Worm (Caenorhabditis elegans): ENCODE measurements around the gene btb-4.

The btb-4 gene

ce11 chrII:2042447-2042846 lies 10.3 kb downstream of the btb-4 start, which contains the start of gene bath-20:
TSS of gene bath-20 (minus strand) at chrII:2042547.
- TF ChIP-seq Y48G9A.11 (GFP tag; IDR thresholded peaks at IDR 0.05) (no peak), madf-9 (GFP tag; conservative IDR thresholded peaks at IDR 0.05) (no peak), nhr-42 (GFP tag; IDR thresholded peaks at IDR 0.05) (no peak), gei-8 (GFP tag; optimal IDR thresholded peaks at IDR 0.05) (no peak), ztf-11 (tag; optimal IDR thresholded peaks at IDR 0.05) (no peak), rbr-2 (tag; optimal IDR thresholded peaks at IDR 0.05) (no peak), tag-97 (GFP tag; IDR thresholded peaks at IDR 0.05) (no peak), hlh-11 (tag; optimal IDR thresholded peaks at IDR 0.05) (no peak), nhr-25 (tag; optimal IDR thresholded peaks at IDR 0.05; ENCODE audit: borderline replicate concordance, insufficient read depth) (no peak), mdt-29 (GFP tag; IDR thresholded peaks at IDR 0.05) (no peak), F37D6.2 (tag; optimal IDR thresholded peaks at IDR 0.05) (no peak), ceh-44 (GFP tag; IDR thresholded peaks at IDR 0.05) (no peak), lin-38 (GFP tag; IDR thresholded peaks at IDR 0.05) (no peak), ztf-7 (tag; optimal IDR thresholded peaks at IDR 0.05) (no peak), daf-12 (tag; optimal IDR thresholded peaks at IDR 0.05) (no peak)

ce11 chrII:2045505-2045904 lies 13.4 kb downstream of the btb-4 start, which contains the start of gene bath-24:
TSS of gene bath-24 (minus strand) at chrII:2045605.
- TF ChIP-seq ceh-82 (tag; optimal IDR thresholded peaks at IDR 0.05) (no peak), ZK546.5 (tag; optimal IDR thresholded peaks at IDR 0.05) (no peak), mdt-29 (GFP tag; IDR thresholded peaks at IDR 0.05) (no peak), ces-1 (GFP tag; optimal IDR thresholded peaks at IDR 0.05) (no peak), F49E8.2 (tag; optimal IDR thresholded peaks at IDR 0.05; ENCODE audit: borderline replicate concordance) (no peak), lin-1 (GFP tag; IDR thresholded peaks at IDR 0.05) (no peak), mep-1 (tag; optimal IDR thresholded peaks at IDR 0.05) (no peak), Y105C5A.15 (GFP tag; IDR thresholded peaks at IDR 0.05) (no peak), sdz-12 (GFP tag; optimal IDR thresholded peaks at IDR 0.05) (no peak), nhr-25 (tag; optimal IDR thresholded peaks at IDR 0.05; ENCODE audit: borderline replicate concordance, insufficient read depth) (no peak), F10B5.3 (tag; optimal IDR thresholded peaks at IDR 0.05) (no peak), rbr-2 (tag; optimal IDR thresholded peaks at IDR 0.05) (no peak), madf-9 (GFP tag; conservative IDR thresholded peaks at IDR 0.05) (no peak), nhr-77 (tag; optimal IDR thresholded peaks at IDR 0.05) (no peak), ztf-11 (tag; optimal IDR thresholded peaks at IDR 0.05) (no peak), fkh-10 (GFP tag; optimal IDR thresholded peaks at IDR 0.05) (no peak), nhr-237 (tag; optimal IDR thresholded peaks at IDR 0.05) (no peak)

ce11 chrII:2046556-2046955 lies 14.4 kb downstream of the btb-4 start, which contains the start of gene math-1:
TSS of gene math-1 (minus strand) at chrII:2046656.
- TF ChIP-seq set-16 (GFP tag; IDR thresholded peaks at IDR 0.05), result peak; percentile 51; the same call in 1 of the 2 replicates

- TF ChIP-seq lin-1 (GFP tag; IDR thresholded peaks at IDR 0.05) (no peak), dve-1 (tag; optimal IDR thresholded peaks at IDR 0.05; ENCODE audit: insufficient read depth) (no peak), Y75B8A.6 (GFP tag; IDR thresholded peaks at IDR 0.05) (no peak), ces-1 (GFP tag; optimal IDR thresholded peaks at IDR 0.05) (no peak), ZK546.5 (tag; optimal IDR thresholded peaks at IDR 0.05) (no peak), nhr-237 (tag; optimal IDR thresholded peaks at IDR 0.05) (no peak)
Observed at ce11 chrII:2051372-2051771, 19.3 kb downstream of the btb-4 start, which contains the start of gene fbxb-35. TSS of gene fbxb-35 (plus strand) at chrII:2051672.

- no peak for TF ChIP-seq set-16 (GFP tag; IDR thresholded peaks at IDR 0.05)
- TF ChIP-seq nhr-10 (tag; optimal IDR thresholded peaks at IDR 0.05), result no peak
- TF ChIP-seq lin-13 (GFP tag; optimal IDR thresholded peaks at IDR 0.05), result peak; percentile 45
- TF ChIP-seq lsy-2 (tag; optimal IDR thresholded peaks at IDR 0.05), result peak; percentile 74 to 97
- TF ChIP-seq fkh-10 (GFP tag; optimal IDR thresholded peaks at IDR 0.05), result peak; percentile 13
- peak; percentile 48 for TF ChIP-seq nhr-28 (tag; optimal IDR thresholded peaks at IDR 0.05)
- no peak for TF ChIP-seq lin-29 (GFP tag; IDR thresholded peaks at IDR 0.05)
- no peak for TF ChIP-seq nhr-25 (tag; optimal IDR thresholded peaks at IDR 0.05; ENCODE audit: borderline replicate concordance, insufficient read depth)
- peak; percentile 69 for TF ChIP-seq lin-38 (GFP tag; IDR thresholded peaks at IDR 0.05)
- TF ChIP-seq dmd-6 (GFP tag; IDR thresholded peaks at IDR 0.05), result peak; percentile 24; the same call in 1 of the 2 replicates
- no peak for TF ChIP-seq ZK337.2 (GFP tag; IDR thresholded peaks at IDR 0.05)
- no peak for TF ChIP-seq T26A8.4 (GFP tag; IDR thresholded peaks at IDR 0.05)
- no peak for TF ChIP-seq attf-4 (tag; optimal IDR thresholded peaks at IDR 0.05)
- TF ChIP-seq nhr-41 (GFP tag; IDR thresholded peaks at IDR 0.05), result no peak
- TF ChIP-seq lin-39 (tag; optimal IDR thresholded peaks at IDR 0.05), result no peak
- TF ChIP-seq nhr-237 (tag; optimal IDR thresholded peaks at IDR 0.05), result no peak
- peak; percentile 69 for TF ChIP-seq nhr-11 (tag; optimal IDR thresholded peaks at IDR 0.05)
- peak; percentile 81 for TF ChIP-seq mes-2 (tag; optimal IDR thresholded peaks at IDR 0.05; ENCODE audit: poor library complexity, severe bottlenecking)
Observed at ce11 chrII:2058985-2059384, 26.9 kb downstream of the btb-4 start, which contains the start of gene F07E5.5. TSS of gene F07E5.5 (minus strand) at chrII:2059070.
